Worm (Caenorhabditis elegans) whole organism, young adult: ENCODE results near the gene F08D12.2.

Experiments used
- B0019.2 ChIP-seq: fragments of 200-800 bp; sonication (Bioruptor generic); conservative IDR thresholded peaks from 2 replicates; pipeline ENCODE4 v1.3.6; 2022; ENCODE audit warnings: missing genetic modification reagents, missing genetic modification characterization, missing compliant biosample characterization
- B0261.1 ChIP-seq: sonication (generic microtip); optimal IDR thresholded peaks from 2 replicates; lab custom pipeline; 2016; ENCODE audit warnings: mild to moderate bottlenecking, missing genetic modification characterization, moderate library complexity, missing compliant biosample characterization
- F22D6.2 ChIP-seq: sonication (generic microtip); optimal IDR thresholded peaks from 2 replicates; lab custom pipeline; 2016; ENCODE audit warnings: mild to moderate bottlenecking, missing genetic modification characterization, missing compliant biosample characterization
- F49E8.2 ChIP-seq: sonication (generic microtip); optimal IDR thresholded peaks from 3 replicates; lab custom pipeline; 2017; ENCODE audit warnings: missing genetic modification characterization, mild to moderate bottlenecking, missing compliant biosample characterization, antibody characterized with exemption, moderate library complexity; ENCODE audit not compliant: insufficient read depth
- F52B5.7 ChIP-seq: sonication (generic microtip); optimal IDR thresholded peaks from 2 replicates; lab custom pipeline; 2016; ENCODE audit warnings: mild to moderate bottlenecking, missing genetic modification characterization, missing compliant biosample characterization
- F57C9.4 ChIP-seq: sonication (generic microtip); optimal IDR thresholded peaks from 2 replicates; lab custom pipeline; 2017; ENCODE audit warnings: mild to moderate bottlenecking, missing genetic modification characterization, missing compliant biosample characterization
- K12H6.12 ChIP-seq: fragments of 200-800 bp; sonication (Bioruptor generic); optimal IDR thresholded peaks from 2 replicates; lab custom pipeline; 2018; ENCODE audit warnings: mild to moderate bottlenecking, missing genetic modification characterization, missing compliant biosample characterization
- T07F8.4 ChIP-seq: sonication (generic microtip); optimal IDR thresholded peaks from 2 replicates; lab custom pipeline; 2016; ENCODE audit warnings: mild to moderate bottlenecking, missing genetic modification characterization, moderate library complexity, missing compliant biosample characterization
- Y53F4B.3 ChIP-seq: fragments of 200-800 bp; sonication (Bioruptor generic); IDR thresholded peaks from 2 replicates; pipeline ENCODE4 v1.3.6; 2022; ENCODE audit warnings: missing genetic modification reagents, missing genetic modification characterization, missing compliant biosample characterization
- Y56A3A.18 ChIP-seq: fragments of 200-800 bp; sonication (Bioruptor generic); IDR thresholded peaks from 2 replicates; pipeline ENCODE4 v1.3.6; 2022; ENCODE audit warnings: missing genetic modification reagents, missing genetic modification characterization, missing compliant biosample characterization
- Y79H2A.3 ChIP-seq: fragments of 200-800 bp; sonication (Bioruptor generic); conservative IDR thresholded peaks from 2 replicates; pipeline ENCODE4 v1.3.6; 2022; ENCODE audit warnings: missing genetic modification reagents, missing genetic modification characterization, missing compliant biosample characterization
- Y95B8A.8 ChIP-seq: fragments of 200-800 bp; sonication (Bioruptor generic); IDR thresholded peaks from 2 replicates; pipeline ENCODE4 v1.3.6; 2022; ENCODE audit warnings: missing genetic modification reagents, missing genetic modification characterization, missing compliant biosample characterization
- akir-1 ChIP-seq: fragments of 200-800 bp; sonication (Bioruptor generic); optimal IDR thresholded peaks from 2 replicates; lab custom pipeline; 2018; ENCODE audit warnings: mild to moderate bottlenecking, missing genetic modification characterization, moderate library complexity, missing compliant biosample characterization
- attf-5 ChIP-seq: fragments of 200-800 bp; sonication (Bioruptor generic); optimal IDR thresholded peaks from 2 replicates; lab custom pipeline; 2018; ENCODE audit warnings: mild to moderate bottlenecking, missing genetic modification characterization, missing compliant biosample characterization
- attf-6 ChIP-seq: fragments of 200-800 bp; sonication (Bioruptor generic); IDR thresholded peaks from 2 replicates; pipeline ENCODE4 v1.3.6; 2022; ENCODE audit warnings: missing genetic modification reagents, missing genetic modification characterization, missing compliant biosample characterization
- cebp-2 ChIP-seq: fragments of 200-800 bp; sonication (Bioruptor generic); IDR thresholded peaks from 2 replicates; pipeline ENCODE4 v1.3.6; 2022; ENCODE audit warnings: missing genetic modification characterization, missing compliant biosample characterization
- ceh-27 ChIP-seq: fragments of 200-800 bp; sonication (Bioruptor generic); optimal IDR thresholded peaks from 2 replicates; lab custom pipeline; 2018; ENCODE audit warnings: mild to moderate bottlenecking, missing genetic modification characterization, moderate library complexity, missing compliant biosample characterization
- ceh-40 ChIP-seq: fragments of 200-800 bp; sonication (Bioruptor generic); IDR thresholded peaks from 2 replicates; pipeline ENCODE4 v1.3.6; 2022; ENCODE audit warnings: missing genetic modification characterization, missing compliant biosample characterization
- die-1 ChIP-seq: sonication (generic microtip); optimal IDR thresholded peaks from 2 replicates; lab custom pipeline; 2016; ENCODE audit warnings: missing genotype, mild to moderate bottlenecking, missing genetic modification characterization, missing compliant biosample characterization
- egl-18 ChIP-seq: fragments of 200-800 bp; sonication (Bioruptor generic); IDR thresholded peaks from 2 replicates; pipeline ENCODE4 v1.3.6; 2022; ENCODE audit warnings: missing genetic modification reagents, missing genetic modification characterization, missing compliant biosample characterization
- egl-44 ChIP-seq: fragments of 200-800 bp; sonication (Bioruptor generic); IDR thresholded peaks from 2 replicates; pipeline ENCODE4 v1.3.6; 2022; ENCODE audit warnings: missing genetic modification reagents, missing genetic modification characterization, missing compliant biosample characterization
- egrh-3 ChIP-seq: fragments of 200-800 bp; sonication (Bioruptor generic); IDR thresholded peaks from 2 replicates; pipeline ENCODE4 v1.3.6; 2022; ENCODE audit warnings: missing genetic modification reagents, missing genetic modification characterization, missing compliant biosample characterization
- gei-17 ChIP-seq: fragments of 200-800 bp; sonication (Bioruptor generic); optimal IDR thresholded peaks from 2 replicates; lab custom pipeline; 2018; ENCODE audit warnings: mild to moderate bottlenecking, missing genetic modification characterization, missing compliant biosample characterization
- hlh-12 ChIP-seq: sonication (generic microtip); optimal IDR thresholded peaks from 2 replicates; lab custom pipeline; 2016; ENCODE audit warnings: missing genetic modification characterization, missing compliant biosample characterization
- hlh-26 ChIP-seq: fragments of 200-800 bp; sonication (Bioruptor generic); conservative IDR thresholded peaks from 2 replicates; pipeline ENCODE4 v1.3.6; 2022; ENCODE audit warnings: missing genetic modification reagents, missing genetic modification characterization, missing compliant biosample characterization
- hrde-1 ChIP-seq: sonication (generic microtip); optimal IDR thresholded peaks from 2 replicates; lab custom pipeline; 2016; ENCODE audit warnings: missing genetic modification characterization, mild to moderate bottlenecking, missing compliant biosample characterization, moderate library complexity, missing genotype, missing genetic modification reagents, borderline replicate concordance
- lag-1 ChIP-seq: fragments of 200-800 bp; sonication (Bioruptor generic); IDR thresholded peaks from 2 replicates; pipeline ENCODE4 v1.3.6; 2022; ENCODE audit warnings: missing genetic modification reagents, missing genetic modification characterization, missing compliant biosample characterization
- lin-35 ChIP-seq, 3 experiments: fragments of 150-350 bp in 2 of 3; sonication (generic microtip) in 1 of 3; optimal IDR thresholded peaks; 2 replicates each; lab custom pipeline; 2014 to 2018; ENCODE audit warnings: missing biosample characterization in 3 of 3, missing genetic modification characterization in 3 of 3, missing genetic modification reagents in 3 of 3
- lin-40 ChIP-seq: sonication (generic microtip); optimal IDR thresholded peaks from 2 replicates; lab custom pipeline; 2016; ENCODE audit warnings: missing genetic modification characterization, mild to moderate bottlenecking, missing compliant biosample characterization, missing genotype, missing genetic modification reagents
- madf-3 ChIP-seq: fragments of 200-800 bp; sonication (Bioruptor generic); IDR thresholded peaks from 2 replicates; pipeline ENCODE4 v1.3.6; 2022; ENCODE audit warnings: missing genetic modification reagents, missing genetic modification characterization, missing compliant biosample characterization
- madf-6 ChIP-seq: fragments of 200-800 bp; sonication (Bioruptor generic); IDR thresholded peaks from 2 replicates; pipeline ENCODE4 v1.3.6; 2022; ENCODE audit warnings: missing genetic modification reagents, missing genetic modification characterization, missing compliant biosample characterization
- mcd-1 ChIP-seq: fragments of 200-800 bp; sonication (Bioruptor generic); IDR thresholded peaks from 2 replicates; pipeline ENCODE4 v1.3.6; 2022; ENCODE audit warnings: missing genetic modification reagents, missing genetic modification characterization, missing compliant biosample characterization
- mes-4 ChIP-seq: sonication (generic microtip); optimal IDR thresholded peaks from 2 replicates; lab custom pipeline; 2016; ENCODE audit warnings: missing genotype, missing genetic modification characterization, missing compliant biosample characterization
- mxl-1 ChIP-seq: sonication (generic microtip); optimal IDR thresholded peaks from 2 replicates; lab custom pipeline; 2016; ENCODE audit warnings: missing genetic modification characterization, missing compliant biosample characterization
- nhr-120 ChIP-seq: fragments of 200-800 bp; sonication (Bioruptor generic); IDR thresholded peaks from 2 replicates; pipeline ENCODE4 v1.3.6; 2022; ENCODE audit warnings: missing genetic modification characterization, missing compliant biosample characterization
- nhr-179 ChIP-seq: sonication (generic microtip); optimal IDR thresholded peaks from 2 replicates; lab custom pipeline; 2016; ENCODE audit warnings: mild to moderate bottlenecking, missing genetic modification characterization, missing compliant biosample characterization
- nhr-80 ChIP-seq: sonication (generic microtip); optimal IDR thresholded peaks from 2 replicates; lab custom pipeline; 2016; ENCODE audit warnings: missing genetic modification characterization, missing compliant biosample characterization
- nhr-90 ChIP-seq: sonication (generic microtip); optimal IDR thresholded peaks from 2 replicates; lab custom pipeline; 2016; ENCODE audit warnings: missing genotype, mild to moderate bottlenecking, missing genetic modification characterization, missing compliant biosample characterization
- rcor-1 ChIP-seq: fragments of 200-800 bp; sonication (Bioruptor generic); IDR thresholded peaks from 2 replicates; pipeline ENCODE4 v1.3.6; 2022; ENCODE audit warnings: missing genetic modification reagents, missing genetic modification characterization, missing compliant biosample characterization
- rec-8 ChIP-seq, 2 experiments: sonication (generic microtip); optimal IDR thresholded peaks; 2 replicates each; lab custom pipeline; 2016; ENCODE audit warnings: mild to moderate bottlenecking in 2 of 2, missing genetic modification characterization in 2 of 2, missing genetic modification reagents in 2 of 2, missing genotype in 2 of 2, missing biosample characterization in 1 of 2, missing compliant biosample characterization in 1 of 2, moderate library complexity in 1 of 2
- sea-2 ChIP-seq: fragments of 200-800 bp; sonication (Bioruptor generic); IDR thresholded peaks from 2 replicates; pipeline ENCODE4 v1.3.6; 2022; ENCODE audit warnings: missing genetic modification characterization, missing compliant biosample characterization
- snpc-3.4 ChIP-seq: sonication (generic microtip); optimal IDR thresholded peaks from 2 replicates; lab custom pipeline; 2017; ENCODE audit warnings: missing genetic modification characterization, mild to moderate bottlenecking, missing compliant biosample characterization, antibody characterized with exemption, moderate library complexity, missing genotype, missing genetic modification reagents
- tbp1 ChIP-seq: fragments of 200-800 bp; sonication (Bioruptor generic); optimal IDR thresholded peaks from 2 replicates; lab custom pipeline; 2018; ENCODE audit warnings: mild to moderate bottlenecking, missing genetic modification characterization, missing compliant biosample characterization
- tbx-9 ChIP-seq: sonication (generic microtip); optimal IDR thresholded peaks from 2 replicates; lab custom pipeline; 2016; ENCODE audit warnings: borderline replicate concordance, missing genetic modification characterization, inconsistent platforms, missing compliant biosample characterization
- tlf-1 ChIP-seq: fragments of 200-800 bp; sonication (Bioruptor generic); optimal IDR thresholded peaks from 2 replicates; lab custom pipeline; 2018; ENCODE audit warnings: mild to moderate bottlenecking, missing genetic modification characterization, missing compliant biosample characterization
- unc-62 ChIP-seq: fragments of 150-350 bp; optimal IDR thresholded peaks from 2 replicates; lab custom pipeline; 2014; ENCODE audit warnings: missing biosample characterization, missing genetic modification reagents, missing genetic modification characterization
- xnd-1 ChIP-seq: sonication (generic microtip); optimal IDR thresholded peaks from 2 replicates; lab custom pipeline; 2016; ENCODE audit warnings: missing genotype, missing genetic modification reagents, missing genetic modification characterization, missing compliant biosample characterization
- zfh-2 ChIP-seq: fragments of 200-800 bp; sonication (Bioruptor generic); conservative IDR thresholded peaks from 2 replicates; pipeline ENCODE4 v1.3.6; 2022; ENCODE audit warnings: missing genetic modification reagents, missing genetic modification characterization, missing compliant biosample characterization

Gene F08D12.2

ce11 chrII:2735192-2735591 lies 46.3 kb upstream of the F08D12.2 start, which contains the start of gene wdr-31:
TSS of gene wdr-31 (minus strand) at chrII:2735292.
- TF ChIP-seq K12H6.12 (no peak), xnd-1 (no peak), hrde-1 (tag; lab: Kevin White, UChicago) (no peak), F52B5.7 (no peak), madf-3 (no peak), akir-1 (GFP tag; lab: Kevin White, UChicago) (no peak), F57C9.4 (tag; lab: Kevin White, UChicago) (no peak), nhr-90 (tag; lab: Kevin White, UChicago) (no peak), B0261.1 (tag; lab: Kevin White, UChicago) (no peak), mes-4 (tag; lab: Kevin White, UChicago) (no peak), snpc-3.4 (tag; lab: Kevin White, UChicago) (no peak), F49E8.2 (tag; lab: Kevin White, UChicago) (no peak), egl-44 (no peak), madf-6 (GFP tag; lab: Robert Waterston, UW) (no peak)
- TF ChIP-seq, all 124 proteins: peak for 0

- TF ChIP-seq Y53F4B.3 (GFP tag; lab: Robert Waterston, UW), result no peak
- no peak for TF ChIP-seq K12H6.12
- no peak for TF ChIP-seq unc-62 (GFP tag; lab: Kevin White, UChicago)
- TF ChIP-seq Y95B8A.8 (GFP tag; lab: Robert Waterston, UW), result no peak
- TF ChIP-seq zfh-2 (GFP tag; lab: Robert Waterston, UW), result peak; percentile 43
- no peak for TF ChIP-seq egl-18 (GFP tag; lab: Robert Waterston, UW)
- TF ChIP-seq nhr-120 (GFP tag; lab: Robert Waterston, UW), result no peak
- peak; percentile 72 for TF ChIP-seq egrh-3 (GFP tag; lab: Robert Waterston, UW)
- TF ChIP-seq nhr-80 (tag; lab: Kevin White, UChicago), result no peak
- TF ChIP-seq hlh-26 (GFP tag; lab: Robert Waterston, UW), result no peak
- no peak for TF ChIP-seq gei-17 (GFP tag; lab: Kevin White, UChicago)
- no peak for TF ChIP-seq B0019.2 (GFP tag; lab: Robert Waterston, UW)
- TF ChIP-seq B0261.1 (tag; lab: Kevin White, UChicago), result peak; percentile 74
- no peak for TF ChIP-seq mxl-1 (tag; lab: Kevin White, UChicago)
- no peak for TF ChIP-seq rec-8 (tag; optimal IDR thresholded peaks at IDR 0.05; lab: Kevin White, UChicago)
- TF ChIP-seq die-1, result peak; percentile 48
- no peak for TF ChIP-seq attf-6 (GFP tag; lab: Robert Waterston, UW)
- TF ChIP-seq Y79H2A.3, result no peak
- TF ChIP-seq lag-1 (GFP tag; lab: Robert Waterston, UW), result no peak
- TF ChIP-seq tbp1 (GFP tag; lab: Kevin White, UChicago), result peak; percentile 86
- no peak for TF ChIP-seq F22D6.2 (tag; lab: Kevin White, UChicago)
- TF ChIP-seq Y56A3A.18 (GFP tag; lab: Robert Waterston, UW), result peak; percentile 39; the same call in 1 of the 2 replicates
- 0 out of 2 replicates have a peak, but pooled peaks have one; percentile 42 for TF ChIP-seq ceh-40 (GFP tag; lab: Robert Waterston, UW)
- no peak for TF ChIP-seq T07F8.4 (tag; lab: Kevin White, UChicago)
- no peak for TF ChIP-seq hlh-12 (tag; lab: Kevin White, UChicago)
- TF ChIP-seq nhr-179, result no peak
- TF ChIP-seq cebp-2 (GFP tag; lab: Robert Waterston, UW), result peak; percentile 61; the same call in 1 of the 2 replicates
- no peak for TF ChIP-seq tlf-1 (GFP tag; lab: Kevin White, UChicago)
- no peak for TF ChIP-seq sea-2
- no peak for TF ChIP-seq attf-5 (GFP tag; lab: Kevin White, UChicago)
- TF ChIP-seq mcd-1 (GFP tag; lab: Robert Waterston, UW), result peak; percentile 52; the same call in 1 of the 2 replicates
- TF ChIP-seq tbx-9, result no peak
- no peak for TF ChIP-seq ceh-27 (GFP tag; lab: Kevin White, UChicago)
- TF ChIP-seq lin-35 (GFP tag; optimal IDR thresholded peaks at IDR 0.05; lab: Kevin White, UChicago), result no peak
- TF ChIP-seq rcor-1, result no peak
- TF ChIP-seq lin-40 (tag; lab: Kevin White, UChicago), result no peak
These were observed 45.8 kb upstream of the F08D12.2 start for ce11 chrII:2735644-2736043.
